Fruit fly (Drosophila melanogaster) whole organism, prepupa: ENCODE data around the gene Fdh.

ENCODE experiments used
- CG10631 ChIP-seq: fragments of 200-800 bp; sonication (Bioruptor generic); optimal IDR thresholded peaks from 2 replicates; lab custom pipeline; 2016; ENCODE audit warnings: missing biosample characterization, missing genetic modification characterization
- CG11294 ChIP-seq: fragments of 200-800 bp; sonication (Bioruptor generic); IDR thresholded peaks from 2 replicates; pipeline ENCODE4 v1.3.6; 2022; ENCODE audit warnings: missing biosample characterization, missing genetic modification characterization
- CG11762 ChIP-seq: fragments of 200-800 bp; sonication (Bioruptor generic); optimal IDR thresholded peaks from 3 replicates; lab custom pipeline; 2016; ENCODE audit warnings: missing biosample characterization, missing genetic modification characterization; ENCODE audit not compliant: insufficient read depth
- CG1621 ChIP-seq: fragments of 200-800 bp; sonication (Bioruptor generic); optimal IDR thresholded peaks from 3 replicates; lab custom pipeline; 2018; ENCODE audit warnings: missing biosample characterization, mild to moderate bottlenecking, missing genetic modification characterization
- CG16779 ChIP-seq: fragments of 200-800 bp; sonication (Bioruptor generic); optimal IDR thresholded peaks from 3 replicates; lab custom pipeline; 2017; ENCODE audit warnings: missing biosample characterization, mild to moderate bottlenecking, missing genetic modification characterization
- CG3032 ChIP-seq: fragments of 200-800 bp; optimal IDR thresholded peaks from 2 replicates; lab custom pipeline; 2019; ENCODE audit warnings: missing biosample characterization, mild to moderate bottlenecking, missing genetic modification characterization, moderate library complexity
- CG31627 ChIP-seq: fragments of 200-800 bp; sonication (Bioruptor generic); optimal IDR thresholded peaks from 3 replicates; lab custom pipeline; 2016; ENCODE audit warnings: missing biosample characterization, missing genetic modification characterization
- CG34406 ChIP-seq: fragments of 200-800 bp; sonication (Bioruptor generic); optimal IDR thresholded peaks from 3 replicates; lab custom pipeline; 2016; ENCODE audit warnings: missing biosample characterization, missing genetic modification characterization
- CG3919 ChIP-seq: fragments of 200-800 bp; sonication (Bioruptor generic); optimal IDR thresholded peaks from 3 replicates; lab custom pipeline; 2016; ENCODE audit warnings: missing biosample characterization, missing genetic modification characterization
- CG6792 ChIP-seq: fragments of 200-800 bp; sonication (Bioruptor generic); optimal IDR thresholded peaks from 3 replicates; lab custom pipeline; 2016; ENCODE audit warnings: missing biosample characterization, missing genetic modification characterization
- CG6808 ChIP-seq: fragments of 200-800 bp; sonication (Bioruptor generic); optimal IDR thresholded peaks from 3 replicates; lab custom pipeline; 2017; ENCODE audit warnings: missing biosample characterization, missing genetic modification characterization, mild to moderate bottlenecking, moderate library complexity, missing genetic modification reagents
- CG6854 ChIP-seq: fragments of 200-800 bp; sonication (Bioruptor generic); optimal IDR thresholded peaks from 2 replicates; lab custom pipeline; 2017; ENCODE audit warnings: missing biosample characterization, mild to moderate bottlenecking, missing genetic modification characterization
- CG7368 ChIP-seq: fragments of 200-800 bp; sonication (Bioruptor generic); optimal IDR thresholded peaks from 3 replicates; lab custom pipeline; 2016; ENCODE audit warnings: missing biosample characterization, missing genetic modification characterization
- CG8119 ChIP-seq: fragments of 200-800 bp; sonication (Bioruptor generic); IDR thresholded peaks from 3 replicates; pipeline ENCODE4 v1.3.6; 2022; ENCODE audit warnings: missing biosample characterization, missing genetic modification characterization
- Eip75B ChIP-seq: fragments of 200-800 bp; sonication (Bioruptor generic); optimal IDR thresholded peaks from 3 replicates; lab custom pipeline; 2016; ENCODE audit warnings: missing biosample characterization, missing genetic modification characterization
- Eip78C ChIP-seq: fragments of 200-800 bp; sonication (Bioruptor generic); peaks from one replicate; lab custom pipeline; 2016; ENCODE audit warnings: missing biosample characterization, missing genetic modification characterization
- Eip93F ChIP-seq: fragments of 200-800 bp; sonication (Bioruptor generic); optimal IDR thresholded peaks from 2 replicates; lab custom pipeline; 2016; ENCODE audit warnings: missing biosample characterization, mild to moderate bottlenecking, missing genetic modification characterization
- Ets21C ChIP-seq: fragments of 200-800 bp; sonication (Bioruptor generic); optimal IDR thresholded peaks from 3 replicates; lab custom pipeline; 2016; ENCODE audit warnings: missing biosample characterization, missing genetic modification characterization
- Ets96B ChIP-seq: fragments of 200-800 bp; optimal IDR thresholded peaks from 2 replicates; lab custom pipeline; 2019; ENCODE audit warnings: missing biosample characterization, mild to moderate bottlenecking, missing genetic modification characterization, moderate library complexity
- Hr38 ChIP-seq: sonication (Bioruptor generic); optimal IDR thresholded peaks from 2 replicates; lab custom pipeline; 2016; ENCODE audit warnings: missing biosample characterization, missing genetic modification characterization
- Hr4 ChIP-seq: fragments of 200-800 bp; sonication (Bioruptor generic); optimal IDR thresholded peaks from 3 replicates; lab custom pipeline; 2016; ENCODE audit warnings: missing biosample characterization, missing genetic modification characterization
- Met ChIP-seq: fragments of 200-800 bp; sonication (Bioruptor generic); optimal IDR thresholded peaks from 3 replicates; lab custom pipeline; 2016; ENCODE audit warnings: missing biosample characterization, missing genetic modification characterization
- OdsH ChIP-seq: fragments of 200-800 bp; sonication (Bioruptor generic); optimal IDR thresholded peaks from 3 replicates; lab custom pipeline; 2016; ENCODE audit warnings: missing biosample characterization, missing genetic modification characterization
- Sox102F ChIP-seq: fragments of 200-800 bp; sonication (Bioruptor generic); optimal IDR thresholded peaks from 2 replicates; lab custom pipeline; 2016; ENCODE audit warnings: missing biosample characterization, mild to moderate bottlenecking, missing genetic modification characterization
- Sox14 ChIP-seq: fragments of 200-800 bp; sonication (Bioruptor generic); optimal IDR thresholded peaks from 3 replicates; lab custom pipeline; 2016; ENCODE audit warnings: missing biosample characterization, missing genetic modification characterization
- achi ChIP-seq: fragments of 200-800 bp; sonication (Bioruptor generic); optimal IDR thresholded peaks from 3 replicates; lab custom pipeline; 2016; ENCODE audit warnings: missing biosample characterization, missing genetic modification characterization
- dac ChIP-seq: fragments of 200-800 bp; sonication (Bioruptor generic); optimal IDR thresholded peaks from 2 replicates; lab custom pipeline; 2017; ENCODE audit warnings: missing biosample characterization, mild to moderate bottlenecking, missing genetic modification characterization
- dsx ChIP-seq: fragments of 200-800 bp; optimal IDR thresholded peaks from 3 replicates; lab custom pipeline; 2019; ENCODE audit warnings: missing biosample characterization, mild to moderate bottlenecking, missing genetic modification characterization, moderate library complexity; ENCODE audit not compliant: poor library complexity, severe bottlenecking
- eg ChIP-seq: fragments of 200-800 bp; sonication (Bioruptor generic); IDR thresholded peaks from 3 replicates; pipeline ENCODE4 v1.3.6; 2022; ENCODE audit warnings: missing biosample characterization, missing genetic modification characterization
- esn ChIP-seq: fragments of 200-800 bp; sonication (Bioruptor generic); optimal IDR thresholded peaks from 2 replicates; lab custom pipeline; 2016; ENCODE audit warnings: missing biosample characterization, mild to moderate bottlenecking, missing genetic modification characterization, moderate library complexity
- fd85E ChIP-seq: fragments of 200-800 bp; sonication (Bioruptor generic); optimal IDR thresholded peaks from 3 replicates; lab custom pipeline; 2016; ENCODE audit warnings: missing biosample characterization, missing genetic modification characterization
- fkh ChIP-seq: fragments of 200-800 bp; sonication (Bioruptor generic); optimal IDR thresholded peaks from 3 replicates; lab custom pipeline; 2017; ENCODE audit warnings: missing biosample characterization, mild to moderate bottlenecking, missing genetic modification characterization, moderate library complexity
- net ChIP-seq: fragments of 200-800 bp; sonication (Bioruptor generic); optimal IDR thresholded peaks from 3 replicates; lab custom pipeline; 2016; ENCODE audit warnings: missing biosample characterization, missing genetic modification characterization
- pdm3 ChIP-seq: fragments of 200-800 bp; sonication (Bioruptor generic); optimal IDR thresholded peaks from 3 replicates; lab custom pipeline; 2016; ENCODE audit warnings: missing biosample characterization, missing genetic modification characterization
- spab ChIP-seq: fragments of 200-800 bp; sonication (Bioruptor generic); optimal IDR thresholded peaks from 2 replicates; lab custom pipeline; 2017; ENCODE audit warnings: missing biosample characterization, mild to moderate bottlenecking, missing genetic modification characterization, missing genetic modification reagents
- ss ChIP-seq, 2 experiments: fragments of 200-800 bp; sonication (Bioruptor generic); optimal IDR thresholded peaks; 2 replicates in 1 of 2; 3 replicates in 1 of 2; lab custom pipeline; 2017 to 2018; ENCODE audit warnings: mild to moderate bottlenecking in 2 of 2, missing biosample characterization in 2 of 2, missing genetic modification characterization in 2 of 2, moderate library complexity in 1 of 2
- svp ChIP-seq: fragments of 200-800 bp; sonication (Bioruptor generic); peaks from one replicate; lab custom pipeline; 2016; ENCODE audit warnings: missing biosample characterization, missing genetic modification characterization
- topi ChIP-seq: fragments of 200-800 bp; sonication (Bioruptor generic); optimal IDR thresholded peaks from 3 replicates; lab custom pipeline; 2016; ENCODE audit warnings: missing biosample characterization, missing genetic modification characterization
- vri ChIP-seq: fragments of 200-800 bp; sonication (Bioruptor generic); optimal IDR thresholded peaks from 3 replicates; lab custom pipeline; 2016; ENCODE audit warnings: missing biosample characterization, mild to moderate bottlenecking, missing genetic modification characterization

Gene Fdh

DNA sequence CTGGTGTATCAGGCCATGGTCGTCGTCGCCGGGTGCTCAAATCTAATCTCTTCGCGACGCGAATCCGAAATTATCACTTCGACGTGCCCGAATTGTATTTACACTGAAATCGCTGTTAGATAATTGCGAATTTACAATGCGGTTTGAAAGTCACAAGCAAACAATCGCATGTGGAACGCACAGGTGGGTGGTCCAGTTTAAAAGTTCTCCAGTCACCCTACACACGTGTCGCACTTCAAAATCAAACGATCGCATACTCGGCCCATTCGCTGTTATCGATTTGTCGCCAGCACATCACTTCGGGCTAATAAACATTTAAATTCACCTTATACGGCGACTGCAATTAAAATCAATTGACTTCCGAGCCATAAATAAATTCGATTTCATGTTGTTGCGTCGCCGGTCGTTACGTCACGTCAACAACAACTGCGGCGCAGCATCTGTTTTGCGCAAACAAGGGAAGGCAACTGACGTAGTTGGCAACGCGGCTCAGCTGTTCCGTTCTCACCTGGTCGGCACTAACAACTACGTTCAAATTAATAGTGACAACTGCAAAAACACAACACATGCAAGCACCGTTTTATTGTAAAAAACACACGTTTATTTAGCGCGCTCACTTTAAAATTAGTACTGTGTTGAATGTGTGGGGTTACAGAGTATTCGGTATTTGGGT, 9.3 kb downstream of the Fdh start, which contains the start of gene CG6574 (continued):
- TF ChIP-seq vri (GFP tag; lab: Kevin White, UChicago) (peak; percentile 79), CG10631 (no peak), Met (no peak), Eip93F (GFP tag; lab: Kevin White, UChicago) (no peak), CG31627 (peak; percentile 20), dsx (GFP tag; lab: Kevin White, UChicago) (no peak), CG34406 (GFP tag; lab: Kevin White, UChicago) (no peak), CG16779 (tag; lab: Kevin White, UChicago) (no peak), topi (GFP tag; lab: Kevin White, UChicago) (peak; percentile 7), Eip75B (GFP tag; lab: Kevin White, UChicago) (no peak), CG11294 (GFP tag; lab: Robert Waterston, UW) (no peak), CG7368 (GFP tag; lab: Kevin White, UChicago) (peak; percentile 30), CG3919 (GFP tag; lab: Kevin White, UChicago) (no peak), ss (GFP tag; optimal IDR thresholded peaks at IDR 0.05; lab: Kevin White, UChicago) (no peak), CG8119 (no peak), esn (GFP tag; lab: Kevin White, UChicago) (peak; percentile 43), svp (GFP tag; lab: Kevin White, UChicago) (no peak), Ets21C (GFP tag; lab: Kevin White, UChicago) (no peak), fkh (GFP tag; lab: Kevin White, UChicago) (peak; percentile 77), fd85E (GFP tag; lab: Kevin White, UChicago) (no peak), Ets96B (no peak), CG6808 (no peak), pdm3 (GFP tag; lab: Kevin White, UChicago) (no peak), CG11762 (GFP tag; lab: Kevin White, UChicago) (peak; percentile 20), net (GFP tag; lab: Kevin White, UChicago) (peak; percentile 3), dac (no peak), OdsH (GFP tag; lab: Kevin White, UChicago) (no peak)

DNA sequence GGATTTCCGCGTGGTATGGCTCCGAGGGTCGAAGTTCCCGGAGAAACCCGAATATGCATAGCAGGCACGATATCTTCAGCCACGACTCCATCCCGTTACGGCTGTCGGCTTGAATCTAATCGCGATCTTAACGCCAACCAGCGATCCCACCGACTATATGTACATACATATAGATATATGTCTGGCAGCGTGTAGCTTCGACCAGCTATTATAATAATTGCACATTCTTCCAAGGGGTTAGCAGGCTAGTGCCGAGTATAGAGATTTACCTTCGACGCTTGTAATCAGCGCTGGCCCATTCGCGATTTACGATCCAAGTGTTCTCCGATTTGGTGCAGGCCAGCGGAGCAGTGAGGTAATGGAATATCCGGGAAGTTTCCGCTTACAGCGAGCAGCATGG, 12.5 kb downstream of the Fdh start, which contains the start of gene CG14694:
Gene CG14694 (minus strand): TSS at position 101 of the 400 bp plus-strand sequence.
- TF ChIP-seq achi (GFP tag; lab: Kevin White, UChicago) (no peak), net (GFP tag; lab: Kevin White, UChicago) (no peak), CG6808 (no peak), Eip78C (no peak), fkh (GFP tag; lab: Kevin White, UChicago) (no peak), fd85E (GFP tag; lab: Kevin White, UChicago) (no peak), Sox102F (GFP tag; lab: Kevin White, UChicago) (no peak), CG3032 (tag; lab: Kevin White, UChicago) (no peak), Hr4 (GFP tag; lab: Kevin White, UChicago) (no peak), eg (GFP tag; lab: Robert Waterston, UW) (no peak), CG31627 (no peak), Hr38 (GFP tag; lab: Kevin White, UChicago) (no peak), spab (no peak), svp (GFP tag; lab: Kevin White, UChicago) (no peak), CG6854 (GFP tag; lab: Kevin White, UChicago) (no peak), Sox14 (GFP tag; lab: Kevin White, UChicago) (no peak), Ets96B (no peak), Eip93F (GFP tag; lab: Kevin White, UChicago) (no peak)

DNA sequence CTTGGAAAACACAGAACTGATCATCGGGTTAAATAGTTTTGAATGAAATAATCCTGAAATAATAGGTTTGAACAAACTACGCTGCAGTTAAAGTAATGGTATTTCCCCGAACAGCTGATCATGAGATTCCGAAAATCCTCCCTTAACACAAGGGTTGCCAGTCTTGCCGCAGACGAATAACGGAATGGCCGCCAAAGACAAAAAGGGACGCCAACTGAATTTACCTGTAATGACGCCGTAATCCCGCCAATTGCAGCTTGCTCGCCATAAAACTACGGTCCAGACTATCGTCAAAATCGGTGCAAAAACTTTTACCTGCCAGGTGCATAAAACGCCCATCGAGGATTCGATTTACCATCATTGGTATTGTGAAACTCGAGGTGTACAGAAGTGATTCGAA, 15.6 kb downstream of the Fdh start, which contains the start of gene CG4570:
Gene CG4570 (plus strand): TSS at position 190 of the 400 bp plus-strand sequence.
- TF ChIP-seq CG6792 (GFP tag; lab: Kevin White, UChicago): no peak
- no peak for TF ChIP-seq Hr4 (GFP tag; lab: Kevin White, UChicago)
- TF ChIP-seq achi (GFP tag; lab: Kevin White, UChicago): no peak
- TF ChIP-seq Eip78C: no peak
- TF ChIP-seq Sox14 (GFP tag; lab: Kevin White, UChicago): no peak
- TF ChIP-seq CG1621: no peak
